Fruit fly (Drosophila melanogaster) whole organism, embryonic: ENCODE data around the gene Obp83g.

Source experiments
- Adf1 ChIP-seq: fragments of 200-800 bp; sonication (Bioruptor generic); IDR thresholded peaks from 2 replicates; pipeline ENCODE4 v1.3.6; 2022; ENCODE audit warnings: missing biosample characterization, missing genetic modification characterization
- Blimp-1 ChIP-seq: fragments of 200-800 bp; sonication (Bioruptor generic); optimal IDR thresholded peaks from 3 replicates; lab custom pipeline; 2018; ENCODE audit warnings: missing biosample characterization, missing genetic modification characterization, mild to moderate bottlenecking, moderate library complexity, missing genetic modification reagents
- CG12104 ChIP-seq: fragments of 200-800 bp; sonication (Bioruptor generic); optimal IDR thresholded peaks from 3 replicates; lab custom pipeline; 2016; ENCODE audit warnings: missing biosample characterization, missing genetic modification characterization
- CG12155 ChIP-seq: fragments of 200-800 bp; sonication (Bioruptor generic); optimal IDR thresholded peaks from 3 replicates; lab custom pipeline; 2016; ENCODE audit warnings: missing biosample characterization, missing genetic modification characterization
- CG12769 ChIP-seq: fragments of 200-800 bp; sonication (Bioruptor generic); optimal IDR thresholded peaks from 2 replicates; lab custom pipeline; 2019; ENCODE audit warnings: missing biosample characterization, mild to moderate bottlenecking, missing genetic modification characterization, moderate library complexity
- CG18011 ChIP-seq: fragments of 200-800 bp; sonication (Bioruptor generic); optimal IDR thresholded peaks from 2 replicates; lab custom pipeline; 2017; ENCODE audit warnings: missing biosample characterization, missing genetic modification characterization, mild to moderate bottlenecking, moderate library complexity, missing genotype
- CG1832 ChIP-seq: fragments of 200-800 bp; sonication (Bioruptor generic); optimal IDR thresholded peaks from 2 replicates; lab custom pipeline; 2017; ENCODE audit warnings: missing biosample characterization, mild to moderate bottlenecking, missing genetic modification characterization, inconsistent platforms
- CG2712 ChIP-seq: fragments of 200-800 bp; optimal IDR thresholded peaks from 3 replicates; lab custom pipeline; 2019; ENCODE audit warnings: missing biosample characterization, mild to moderate bottlenecking, missing genetic modification characterization, moderate library complexity
- CG32767 ChIP-seq: fragments of 200-800 bp; sonication (Bioruptor generic); IDR thresholded peaks from 2 replicates; pipeline ENCODE4 v1.3.6; 2022; ENCODE audit warnings: missing biosample characterization, missing genetic modification characterization
- CG33557 ChIP-seq: fragments of 200-800 bp; sonication (Bioruptor generic); optimal IDR thresholded peaks from 2 replicates; lab custom pipeline; 2019; ENCODE audit warnings: missing biosample characterization, mild to moderate bottlenecking, missing genetic modification characterization, moderate library complexity
- CG34224 ChIP-seq: fragments of 200-800 bp; sonication (Bioruptor generic); IDR thresholded peaks from 3 replicates; pipeline ENCODE4 v1.3.6; 2022; ENCODE audit warnings: missing biosample characterization, missing genetic modification characterization; ENCODE audit not compliant: partially characterized antibody
- CG3995 ChIP-seq: fragments of 200-800 bp; sonication (Bioruptor generic); optimal IDR thresholded peaks from 3 replicates; lab custom pipeline; 2016; ENCODE audit warnings: missing biosample characterization, missing genetic modification characterization
- CG4282 ChIP-seq: fragments of 200-800 bp; sonication (Bioruptor generic); optimal IDR thresholded peaks from 2 replicates; lab custom pipeline; 2016; ENCODE audit warnings: missing biosample characterization, missing genetic modification characterization
- CG5180 ChIP-seq: fragments of 200-800 bp; sonication (Bioruptor generic); optimal IDR thresholded peaks from 3 replicates; lab custom pipeline; 2017; ENCODE audit warnings: missing biosample characterization, missing genetic modification characterization, mild to moderate bottlenecking, moderate library complexity, missing genetic modification reagents
- CG6175 ChIP-seq: fragments of 200-800 bp; sonication (Bioruptor generic); IDR thresholded peaks from 3 replicates; pipeline ENCODE4 v1.3.6; 2022; ENCODE audit warnings: missing biosample characterization, missing genetic modification characterization
- CG6254 ChIP-seq: fragments of 200-800 bp; sonication (Bioruptor generic); optimal IDR thresholded peaks from 3 replicates; lab custom pipeline; 2017; ENCODE audit warnings: mild to moderate bottlenecking, missing biosample characterization, missing genetic modification reagents, missing genetic modification characterization
- Dbx ChIP-seq: fragments of 200-800 bp; sonication (Bioruptor generic); IDR thresholded peaks from 3 replicates; pipeline ENCODE4 v1.3.6; 2022; ENCODE audit warnings: missing biosample characterization, missing genetic modification characterization
- Drgx ChIP-seq: fragments of 200-800 bp; sonication (Bioruptor generic); IDR thresholded peaks from 2 replicates; pipeline ENCODE4 v1.3.6; 2022; ENCODE audit warnings: missing biosample characterization, missing genetic modification characterization
- Fer2 ChIP-seq: fragments of 200-800 bp; sonication (Bioruptor generic); optimal IDR thresholded peaks from 2 replicates; lab custom pipeline; 2018; ENCODE audit warnings: missing biosample characterization, mild to moderate bottlenecking, missing genetic modification characterization, moderate library complexity
- Hr78 ChIP-seq, 2 experiments: fragments of 200-800 bp in 1 of 2; fragments of >200 bp in 1 of 2; sonication (Bioruptor generic) in 1 of 2; optimal IDR thresholded peaks; 2 replicates each; lab custom pipeline; 2017 to 2019; ENCODE audit warnings: missing biosample characterization in 2 of 2, missing genetic modification characterization in 2 of 2, mild to moderate bottlenecking in 1 of 2, moderate library complexity in 1 of 2
- Jarid2 ChIP-seq: fragments of 200-800 bp; sonication (Bioruptor generic); optimal IDR thresholded peaks from 3 replicates; lab custom pipeline; 2017; ENCODE audit warnings: mild to moderate bottlenecking, missing biosample characterization, missing genetic modification reagents, missing genetic modification characterization
- Kr ChIP-seq: fragments of 200-800 bp; sonication (Bioruptor generic); optimal IDR thresholded peaks from 2 replicates; lab custom pipeline; 2017; ENCODE audit warnings: missing biosample characterization, mild to moderate bottlenecking, missing genetic modification characterization
- Med ChIP-seq: fragments of 200-800 bp; sonication (Bioruptor generic); peaks from one replicate; lab custom pipeline; 2016; ENCODE audit warnings: missing biosample characterization, missing genetic modification characterization, mild to moderate bottlenecking, inconsistent platforms, moderate library complexity
- Opbp ChIP-seq: fragments of 200-800 bp; sonication (Bioruptor generic); IDR thresholded peaks from 3 replicates; pipeline ENCODE4 v1.3.6; 2022; ENCODE audit warnings: missing biosample characterization, missing genetic modification characterization; ENCODE audit not compliant: partially characterized antibody
- Rx ChIP-seq: fragments of 200-800 bp; sonication (Bioruptor generic); IDR thresholded peaks from 2 replicates; pipeline ENCODE4 v1.3.6; 2022; ENCODE audit warnings: missing biosample characterization, missing genetic modification characterization
- bbx ChIP-seq: fragments of 200-800 bp; sonication (Bioruptor generic); IDR thresholded peaks from 2 replicates; pipeline ENCODE4 v1.3.6; 2022; ENCODE audit warnings: missing biosample characterization, missing genetic modification characterization; ENCODE audit not compliant: partially characterized antibody
- btn ChIP-seq: fragments of 200-800 bp; sonication (Bioruptor generic); optimal IDR thresholded peaks from 2 replicates; lab custom pipeline; 2016; ENCODE audit warnings: missing biosample characterization, missing genetic modification characterization
- cg ChIP-seq: fragments of 200-800 bp; sonication (Bioruptor generic); optimal IDR thresholded peaks from 3 replicates; lab custom pipeline; 2019; ENCODE audit warnings: missing biosample characterization, mild to moderate bottlenecking, missing genetic modification characterization, moderate library complexity
- chinmo ChIP-seq: fragments of 200-800 bp; sonication (Bioruptor generic); IDR thresholded peaks from 4 replicates; pipeline ENCODE4 v1.3.6; 2022; ENCODE audit warnings: missing biosample characterization, missing genetic modification characterization; ENCODE audit not compliant: partially characterized antibody
- crol ChIP-seq: fragments of 200-800 bp; sonication (Bioruptor generic); IDR thresholded peaks from 2 replicates; pipeline ENCODE4 v1.3.6; 2022; ENCODE audit warnings: missing biosample characterization, missing genetic modification characterization
- dimm ChIP-seq: fragments of 200-800 bp; sonication (Bioruptor generic); IDR thresholded peaks from 2 replicates; pipeline ENCODE4 v1.3.6; 2022; ENCODE audit warnings: missing biosample characterization, missing genetic modification characterization
- ewg ChIP-seq: fragments of 200-800 bp; sonication (Bioruptor generic); optimal IDR thresholded peaks from 3 replicates; lab custom pipeline; 2017; ENCODE audit warnings: mild to moderate bottlenecking, missing biosample characterization, missing genetic modification reagents, missing genetic modification characterization
- lilli ChIP-seq: fragments of 200-800 bp; sonication (Bioruptor generic); optimal IDR thresholded peaks from 3 replicates; lab custom pipeline; 2016; ENCODE audit warnings: missing biosample characterization, missing genetic modification characterization
- nom ChIP-seq: fragments of 200-800 bp; sonication (Bioruptor generic); optimal IDR thresholded peaks from 2 replicates; lab custom pipeline; 2017; ENCODE audit warnings: missing biosample characterization, missing genetic modification characterization, mild to moderate bottlenecking, moderate library complexity, missing genetic modification reagents
- oc ChIP-seq: fragments of 200-800 bp; sonication (Bioruptor generic); optimal IDR thresholded peaks from 2 replicates; lab custom pipeline; 2018; ENCODE audit warnings: missing biosample characterization, mild to moderate bottlenecking, missing genetic modification characterization, moderate library complexity
- otp ChIP-seq: fragments of 200-800 bp; sonication (Bioruptor generic); IDR thresholded peaks from 3 replicates; pipeline ENCODE4, ENCODE4 v1.3.6; 2022; ENCODE audit warnings: missing biosample characterization, missing genetic modification characterization
- sd ChIP-seq: fragments of 200-800 bp; sonication (Bioruptor generic); optimal IDR thresholded peaks from 3 replicates; lab custom pipeline; 2018; ENCODE audit warnings: missing biosample characterization, mild to moderate bottlenecking, missing genetic modification characterization, moderate library complexity
- sob ChIP-seq: fragments of 200-800 bp; sonication (Bioruptor generic); IDR thresholded peaks from 2 replicates; pipeline ENCODE4 v1.3.6; 2022; ENCODE audit warnings: missing biosample characterization, missing genetic modification characterization
- stwl ChIP-seq: fragments of 200-800 bp; sonication (Bioruptor generic); optimal IDR thresholded peaks from 3 replicates; lab custom pipeline; 2018; ENCODE audit warnings: missing biosample characterization, mild to moderate bottlenecking, missing genetic modification characterization, moderate library complexity
- toy ChIP-seq: fragments of 200-800 bp; sonication (Bioruptor generic); IDR thresholded peaks from 2 replicates; pipeline ENCODE4 v1.3.6; 2022; ENCODE audit warnings: missing biosample characterization, missing genetic modification characterization
- ttk ChIP-seq: fragments of 200-800 bp; sonication (Bioruptor generic); IDR thresholded peaks from 2 replicates; pipeline ENCODE4 v2.1.2; 2022; ENCODE audit warnings: missing biosample characterization, missing genetic modification characterization

The Obp83g gene

DNA sequence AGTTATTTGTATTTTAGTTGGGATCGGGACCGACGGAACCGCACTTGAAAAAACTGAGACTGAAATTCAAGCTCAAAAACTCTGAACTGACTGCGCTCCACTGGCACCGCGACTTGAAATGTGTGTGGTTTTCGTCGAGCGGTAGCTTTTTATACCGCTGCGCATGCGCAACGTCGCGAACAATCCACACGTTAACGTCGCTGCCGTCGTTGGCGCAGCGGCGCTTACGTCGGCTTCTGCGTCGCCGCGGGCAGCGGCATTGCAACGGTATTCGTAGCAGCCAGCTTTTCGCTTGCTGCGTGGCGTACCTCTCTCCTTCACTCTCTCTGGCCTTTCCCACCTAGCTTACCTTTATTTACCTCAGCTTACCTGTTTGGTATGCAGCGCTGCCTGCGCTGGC is 11.3 kb downstream of the Obp83g start, which contains the start of gene Gasp:
Gene Gasp, minus strand, starts transcription at position 124 of the 400 bp plus-strand sequence.
- TF ChIP-seq CG2712, result peak; percentile 12
- 0 out of 3 replicates have a peak, but pooled peaks have one; percentile 39 for TF ChIP-seq otp (GFP tag; lab: Robert Waterston, UW)
- TF ChIP-seq ewg (GFP tag; lab: Kevin White, UChicago), result peak; percentile 11
- 0 out of 2 replicates have a peak, but pooled peaks have one; percentile 31 for TF ChIP-seq sob (GFP tag; lab: Robert Waterston, UW)
- TF ChIP-seq Adf1 (GFP tag; lab: Robert Waterston, UW), result peak; percentile 96
- no peak for TF ChIP-seq CG12155 (GFP tag; lab: Kevin White, UChicago)
- no peak for TF ChIP-seq ttk
- TF ChIP-seq nom (GFP tag; lab: Kevin White, UChicago), result peak; percentile 38
- peak in 1 of 2 experiments; percentile 5 for TF ChIP-seq Hr78 (GFP tag; optimal IDR thresholded peaks at IDR 0.05; lab: Kevin White, UChicago)
- TF ChIP-seq bbx, result peak; percentile 54; the same call in 1 of the 2 replicates
- TF ChIP-seq CG12104 (GFP tag; lab: Kevin White, UChicago), result no peak
- TF ChIP-seq CG18011, result peak; percentile 95
- peak; percentile 8 for TF ChIP-seq cg (GFP tag; lab: Kevin White, UChicago)
- TF ChIP-seq CG1832 (GFP tag; lab: Kevin White, UChicago), result peak; percentile 26
- TF ChIP-seq Kr (GFP tag; lab: Kevin White, UChicago), result no peak
- TF ChIP-seq Jarid2, result peak; percentile 24
- TF ChIP-seq Rx (GFP tag; lab: Robert Waterston, UW), result no peak
- no peak for TF ChIP-seq dimm (GFP tag; lab: Robert Waterston, UW)
- TF ChIP-seq toy (GFP tag; lab: Robert Waterston, UW), result no peak
- TF ChIP-seq crol (GFP tag; lab: Robert Waterston, UW), result peak; percentile 66
- peak; percentile 36; the same call in 1 of the 3 replicates for TF ChIP-seq CG34224
- no peak for TF ChIP-seq CG3995
- no peak for TF ChIP-seq CG33557
- no peak for TF ChIP-seq CG6254 (GFP tag; lab: Kevin White, UChicago)
- no peak for TF ChIP-seq Fer2 (tag; lab: Kevin White, UChicago)
- 0 out of 3 replicates have a peak, but pooled peaks have one; percentile 19 for TF ChIP-seq Opbp (GFP tag; lab: Robert Waterston, UW)
- peak; percentile 20 for TF ChIP-seq oc (tag; lab: Kevin White, UChicago)
- peak; percentile 26 for TF ChIP-seq stwl (tag; lab: Kevin White, UChicago)
- TF ChIP-seq CG4282 (GFP tag; lab: Kevin White, UChicago), result peak; percentile 4
- peak; percentile 40 for TF ChIP-seq sd (tag; lab: Kevin White, UChicago)
- TF ChIP-seq chinmo (GFP tag; lab: Robert Waterston, UW), result peak; percentile 77; the same call in 2 of the 4 replicates
- TF ChIP-seq Med, result peak; percentile 64
- TF ChIP-seq lilli (GFP tag; lab: Kevin White, UChicago), result no peak
- peak; percentile 10; the same call in 1 of the 3 replicates for TF ChIP-seq Dbx (GFP tag; lab: Robert Waterston, UW)
- TF ChIP-seq Drgx (GFP tag; lab: Robert Waterston, UW), result 0 out of 2 replicates have a peak, but pooled peaks have one; percentile 20
- TF ChIP-seq btn (GFP tag; lab: Kevin White, UChicago), result no peak
- peak; percentile 18 for TF ChIP-seq Blimp-1 (GFP tag; lab: Kevin White, UChicago)
- TF ChIP-seq CG12769 (tag; lab: Kevin White, UChicago), result peak; percentile 10
- TF ChIP-seq CG6175 (GFP tag; lab: Robert Waterston, UW), result 0 out of 3 replicates have a peak, but pooled peaks have one; percentile 52
- 0 out of 2 replicates have a peak, but pooled peaks have one; percentile 30 for TF ChIP-seq CG32767 (GFP tag; lab: Robert Waterston, UW)
- peak; percentile 22 for TF ChIP-seq CG5180 (GFP tag; lab: Kevin White, UChicago)
